Worm (Caenorhabditis elegans): Measurements from ENCODE around the gene C12D12.1.

DNA sequence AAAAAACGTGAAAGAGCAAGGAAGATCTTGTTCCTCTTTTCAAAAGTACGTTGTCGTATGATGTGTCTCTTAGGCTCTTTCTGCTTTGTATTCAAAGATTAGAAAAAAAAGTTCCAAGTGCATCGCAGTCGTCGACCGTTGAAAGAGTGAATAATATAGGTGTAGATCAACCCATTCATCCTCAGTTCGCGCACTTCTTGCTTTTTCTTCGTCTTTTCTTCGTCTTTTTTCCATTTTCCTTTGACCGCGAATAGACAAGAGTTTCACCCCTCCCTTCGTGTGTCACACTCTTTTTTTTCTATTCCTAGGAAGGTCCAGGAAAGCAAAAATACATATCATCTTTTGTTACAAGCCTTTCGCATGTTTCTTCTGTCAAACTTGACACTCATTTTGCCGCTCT lies 27.7 kb downstream of the C12D12.1 start:
- TF ChIP-seq hrde-1 (tag; optimal IDR thresholded peaks at IDR 0.05; ENCODE audit: borderline replicate concordance) = no peak
- TF ChIP-seq aptf-3 (GFP tag; IDR thresholded peaks at IDR 0.05) = no peak
- no peak for TF ChIP-seq unc-130 (GFP tag; optimal IDR thresholded peaks at IDR 0.05)
- no peak for TF ChIP-seq B0336.3 (GFP tag; IDR thresholded peaks at IDR 0.05)
- no peak for TF ChIP-seq akir-1 (GFP tag; optimal IDR thresholded peaks at IDR 0.05)
- TF ChIP-seq him-1 (tag; optimal IDR thresholded peaks at IDR 0.05) = no peak
- TF ChIP-seq F22D6.2 (tag; optimal IDR thresholded peaks at IDR 0.05) = no peak
- TF ChIP-seq ama-1 (optimal IDR thresholded peaks at IDR 0.05) = no peak
- no peak for TF ChIP-seq ama-1 (GFP tag; optimal IDR thresholded peaks at IDR 0.05)
- no peak for TF ChIP-seq snpc-4 (GFP tag; optimal IDR thresholded peaks at IDR 0.05)
- no peak for TF ChIP-seq snpc-4 (tag; optimal IDR thresholded peaks at IDR 0.05)
- no peak for TF ChIP-seq xnd-1 (tag; optimal IDR thresholded peaks at IDR 0.05)
- TF ChIP-seq nhr-179 (tag; optimal IDR thresholded peaks at IDR 0.05) = no peak
- TF ChIP-seq F55B11.4 (tag; optimal IDR thresholded peaks at IDR 0.05; ENCODE audit: borderline replicate concordance, insufficient read depth) = no peak
- no peak for TF ChIP-seq madf-6 (GFP tag; IDR thresholded peaks at IDR 0.05)
- no peak for TF ChIP-seq hlh-12 (tag; optimal IDR thresholded peaks at IDR 0.05)

Measured in whole organism, young adult.